Fruit fly (Drosophila melanogaster): ENCODE data around the gene Gld.

Gld gene

DNA sequence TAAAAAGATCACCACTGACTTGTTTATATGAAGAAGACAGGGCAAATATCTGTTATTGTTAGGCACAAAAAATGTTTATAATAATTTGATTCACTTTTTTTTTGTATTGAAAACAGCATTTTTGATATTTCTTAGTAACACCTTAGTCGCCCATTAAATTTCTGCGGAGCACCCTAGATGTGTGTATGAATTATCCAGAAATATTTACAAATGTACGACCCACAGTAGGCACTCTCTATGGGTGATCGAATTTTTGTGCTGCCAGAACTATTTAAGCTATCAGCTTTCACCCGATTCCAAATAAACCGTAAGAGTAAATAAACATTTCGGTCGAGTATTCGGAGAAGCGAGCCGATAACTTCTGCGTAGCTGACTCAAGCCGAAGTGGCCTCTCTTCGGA is 20.2 kb upstream of the Gld start, which contains the start of gene RacGAP84C:
RacGAP84C (plus strand) TSS at position 301 of the 400 bp plus-strand sequence.
- TF ChIP-seq CG9948 (tag; optimal IDR thresholded peaks at IDR 0.05): no peak
- TF ChIP-seq Ets98B (GFP tag; IDR thresholded peaks at IDR 0.05): no peak
- no peak for TF ChIP-seq rn (GFP tag; IDR thresholded peaks at IDR 0.05)
- TF ChIP-seq CG10348 (GFP tag; IDR thresholded peaks at IDR 0.05): no peak

DNA sequence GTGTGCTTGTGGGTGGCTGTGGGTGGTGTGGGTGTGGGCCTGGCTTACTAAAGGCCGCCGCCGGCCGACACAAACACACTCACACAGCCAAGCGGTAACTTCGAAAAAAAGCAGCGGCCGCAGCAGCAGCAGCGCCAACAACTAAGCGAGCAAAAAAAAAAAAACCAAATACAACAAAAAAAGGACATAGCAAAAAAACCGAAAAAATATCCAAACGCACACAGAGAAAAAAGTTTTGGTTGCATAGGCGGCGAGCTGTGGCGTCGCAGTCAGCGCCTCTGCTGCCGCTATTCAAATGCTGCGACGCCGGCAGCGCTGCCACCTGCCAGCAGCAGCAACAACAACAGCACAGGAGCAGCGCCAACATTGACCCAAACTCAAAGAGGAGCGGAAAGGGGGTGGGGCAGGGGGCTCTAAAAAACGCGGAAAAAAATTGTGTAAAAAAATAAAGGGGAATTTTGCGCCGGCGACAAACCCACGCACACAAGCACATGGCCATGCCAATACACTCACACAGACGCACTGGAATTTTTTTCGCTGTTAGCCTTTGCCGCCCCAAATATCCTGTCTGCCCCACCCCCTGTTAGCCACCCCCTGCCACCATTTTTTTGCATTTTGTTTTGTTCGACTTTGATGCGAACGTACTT is 16.9 kb upstream of the Gld start:
- no peak for TF ChIP-seq CG17806 (tag; optimal IDR thresholded peaks at IDR 0.05)
- TF ChIP-seq CG15710 (tag; optimal IDR thresholded peaks at IDR 0.05): no peak
- 0 out of 3 replicates have a peak, but pooled peaks have one; percentile 20 for TF ChIP-seq fd96Ca (GFP tag; IDR thresholded peaks at IDR 0.05)
- peak; percentile 28; the same call in 1 of the 2 replicates for TF ChIP-seq CG12605 (GFP tag; IDR thresholded peaks at IDR 0.05)
- no peak for TF ChIP-seq EcR (GFP tag; optimal IDR thresholded peaks at IDR 0.05)
- no peak for TF ChIP-seq CG9948 (tag; optimal IDR thresholded peaks at IDR 0.05)
- no peak for TF ChIP-seq Pif1A (GFP tag; optimal IDR thresholded peaks at IDR 0.05)
- no peak for TF ChIP-seq Ets98B (GFP tag; IDR thresholded peaks at IDR 0.05)
- TF ChIP-seq CG8159 (tag; optimal IDR thresholded peaks at IDR 0.05): peak; percentile 1
- no peak for TF ChIP-seq CG32121 (GFP tag; IDR thresholded peaks at IDR 0.05)
- TF ChIP-seq CG4496 (GFP tag; IDR thresholded peaks at IDR 0.05): peak; percentile 53; the same call in 1 of the 3 replicates
- peak; percentile 22 for TF ChIP-seq CG14655 (GFP tag; optimal IDR thresholded peaks at IDR 0.05)
- peak; percentile 26 for TF ChIP-seq CG13204 (GFP tag; optimal IDR thresholded peaks at IDR 0.05)
- no peak for TF ChIP-seq CG10348 (GFP tag; IDR thresholded peaks at IDR 0.05)
- no peak for TF ChIP-seq Snoo (tag; optimal IDR thresholded peaks at IDR 0.05)
- TF ChIP-seq D1 (tag; optimal IDR thresholded peaks at IDR 0.05): no peak
- TF ChIP-seq CG8301 (tag; optimal IDR thresholded peaks at IDR 0.05): no peak
- TF ChIP-seq rn (GFP tag; IDR thresholded peaks at IDR 0.05): no peak; the same call in 1 of the 2 replicates
- TF ChIP-seq Pif1B (GFP tag; optimal IDR thresholded peaks at IDR 0.05): no peak
- TF ChIP-seq gl (tag; optimal IDR thresholded peaks at IDR 0.05): no peak
- TF ChIP-seq CG34367 (tag; optimal IDR thresholded peaks at IDR 0.05): no peak

dm6 chr3R:7276782-7277181 is 11.3 kb upstream of the Gld start:
- TF ChIP-seq CG9948 (tag; optimal IDR thresholded peaks at IDR 0.05): no peak
- no peak for TF ChIP-seq EcR (GFP tag; optimal IDR thresholded peaks at IDR 0.05)
- no peak for TF ChIP-seq CG10348 (GFP tag; IDR thresholded peaks at IDR 0.05)
- TF ChIP-seq CG8301 (tag; optimal IDR thresholded peaks at IDR 0.05): no peak
- TF ChIP-seq CG8159 (tag; optimal IDR thresholded peaks at IDR 0.05): no peak
- no peak for TF ChIP-seq CG34367 (tag; optimal IDR thresholded peaks at IDR 0.05)
- TF ChIP-seq CG13204 (GFP tag; optimal IDR thresholded peaks at IDR 0.05): no peak
- no peak for TF ChIP-seq CG4496 (GFP tag; IDR thresholded peaks at IDR 0.05)
- no peak for TF ChIP-seq Ets98B (GFP tag; IDR thresholded peaks at IDR 0.05)
- TF ChIP-seq CG15710 (tag; optimal IDR thresholded peaks at IDR 0.05): no peak
- no peak for TF ChIP-seq CG17806 (tag; optimal IDR thresholded peaks at IDR 0.05)
- TF ChIP-seq Pif1B (GFP tag; optimal IDR thresholded peaks at IDR 0.05): no peak
- TF ChIP-seq rn (GFP tag; IDR thresholded peaks at IDR 0.05): no peak
- TF ChIP-seq gl (tag; optimal IDR thresholded peaks at IDR 0.05): no peak
- TF ChIP-seq Pif1A (GFP tag; optimal IDR thresholded peaks at IDR 0.05): no peak
- TF ChIP-seq CG12605 (GFP tag; IDR thresholded peaks at IDR 0.05): no peak

DNA sequence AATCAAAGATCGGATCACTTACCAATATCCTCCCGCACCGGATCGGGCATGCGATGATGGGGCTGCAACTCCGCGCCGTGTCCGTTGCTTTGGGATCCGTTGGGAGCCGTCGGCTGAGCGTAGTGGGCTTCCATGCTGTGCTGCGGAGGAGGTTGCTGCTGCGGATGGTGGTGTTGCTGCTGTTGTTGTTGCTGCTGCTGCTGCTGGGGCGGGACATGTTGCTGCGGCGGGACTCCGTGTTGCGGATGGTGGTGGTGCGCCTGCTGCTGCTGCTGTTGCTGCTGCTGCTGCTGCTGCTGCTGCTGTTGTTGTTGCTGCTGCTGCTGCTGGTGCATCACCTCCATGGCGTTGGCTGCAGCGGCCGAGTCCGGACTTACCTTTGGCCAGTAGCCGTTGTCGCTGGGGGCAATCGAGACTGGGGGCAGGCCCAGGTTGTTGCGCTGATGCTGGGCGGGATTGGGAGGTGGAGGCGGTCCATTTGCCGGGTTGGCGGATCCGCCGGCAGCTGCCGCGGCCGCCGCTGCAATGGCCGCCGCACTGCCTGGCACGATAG is 9.5 kb upstream of the Gld start:
- TF ChIP-seq EcR (GFP tag; optimal IDR thresholded peaks at IDR 0.05) (no peak), fd96Ca (GFP tag; IDR thresholded peaks at IDR 0.05) (no peak), rn (GFP tag; IDR thresholded peaks at IDR 0.05) (no peak), Pif1A (GFP tag; optimal IDR thresholded peaks at IDR 0.05) (no peak), D1 (tag; optimal IDR thresholded peaks at IDR 0.05) (no peak), CG14655 (GFP tag; optimal IDR thresholded peaks at IDR 0.05) (no peak), CG12605 (GFP tag; IDR thresholded peaks at IDR 0.05) (no peak), CG4496 (GFP tag; IDR thresholded peaks at IDR 0.05) (no peak), CG8301 (tag; optimal IDR thresholded peaks at IDR 0.05) (no peak), CG15710 (tag; optimal IDR thresholded peaks at IDR 0.05) (no peak), Ets98B (GFP tag; IDR thresholded peaks at IDR 0.05) (no peak), Pif1B (GFP tag; optimal IDR thresholded peaks at IDR 0.05) (no peak), CG17806 (tag; optimal IDR thresholded peaks at IDR 0.05) (no peak), CG8159 (tag; optimal IDR thresholded peaks at IDR 0.05) (no peak), gl (tag; optimal IDR thresholded peaks at IDR 0.05) (no peak), CG13204 (GFP tag; optimal IDR thresholded peaks at IDR 0.05) (no peak), Snoo (tag; optimal IDR thresholded peaks at IDR 0.05) (no peak), CG10348 (GFP tag; IDR thresholded peaks at IDR 0.05) (no peak), CG9948 (tag; optimal IDR thresholded peaks at IDR 0.05) (no peak)

dm6 chr3R:7259554-7259953 is 5.9 kb downstream of the Gld start:
- TF ChIP-seq CG4496 (GFP tag; IDR thresholded peaks at IDR 0.05) (no peak), gl (tag; optimal IDR thresholded peaks at IDR 0.05) (no peak), Snoo (tag; optimal IDR thresholded peaks at IDR 0.05) (no peak), CG10348 (GFP tag; IDR thresholded peaks at IDR 0.05) (no peak), CG17806 (tag; optimal IDR thresholded peaks at IDR 0.05) (no peak), CG8159 (tag; optimal IDR thresholded peaks at IDR 0.05) (no peak), CG8301 (tag; optimal IDR thresholded peaks at IDR 0.05) (no peak), CG13204 (GFP tag; optimal IDR thresholded peaks at IDR 0.05) (no peak), CG14655 (GFP tag; optimal IDR thresholded peaks at IDR 0.05) (no peak), CG12605 (GFP tag; IDR thresholded peaks at IDR 0.05) (no peak), CG34367 (tag; optimal IDR thresholded peaks at IDR 0.05) (no peak), Ets98B (GFP tag; IDR thresholded peaks at IDR 0.05) (no peak), EcR (GFP tag; optimal IDR thresholded peaks at IDR 0.05) (no peak), fd96Ca (GFP tag; IDR thresholded peaks at IDR 0.05) (no peak), rn (GFP tag; IDR thresholded peaks at IDR 0.05) (no peak), D1 (tag; optimal IDR thresholded peaks at IDR 0.05) (no peak), Pif1A (GFP tag; optimal IDR thresholded peaks at IDR 0.05) (no peak), CG32121 (GFP tag; IDR thresholded peaks at IDR 0.05) (no peak), CG9948 (tag; optimal IDR thresholded peaks at IDR 0.05) (no peak), CG15710 (tag; optimal IDR thresholded peaks at IDR 0.05) (no peak)
